Worm (Caenorhabditis elegans) whole organism, early embryonic: Measurements from ENCODE around the gene nop-1.

Source experiments
- F13C5.2 ChIP-seq: sonication (generic microtip); optimal IDR thresholded peaks from 2 replicates; lab custom pipeline; 2017; ENCODE audit warnings: mild to moderate bottlenecking, missing genetic modification characterization, inconsistent platforms, missing compliant biosample characterization
- ama-1 ChIP-seq: fragments of 150-350 bp; optimal IDR thresholded peaks from 2 replicates; lab custom pipeline; 2014
- ceh-13 ChIP-seq: fragments of 200-800 bp; sonication (Bioruptor generic); optimal IDR thresholded peaks from 2 replicates; lab custom pipeline; 2018; ENCODE audit warnings: mild to moderate bottlenecking, missing genetic modification characterization, missing compliant biosample characterization
- ets-7 ChIP-seq: sonication (generic microtip); optimal IDR thresholded peaks from 2 replicates; lab custom pipeline; 2016; ENCODE audit warnings: missing genotype, missing genetic modification characterization, missing compliant biosample characterization
- flt-1 ChIP-seq: fragments of 200-800 bp; sonication (Bioruptor generic); IDR thresholded peaks from 2 replicates; pipeline ENCODE4 v1.3.6; 2022; ENCODE audit warnings: missing genetic modification characterization, missing compliant biosample characterization
- pes-1 ChIP-seq: fragments of 200-800 bp; sonication (Bioruptor generic); IDR thresholded peaks from 2 replicates; pipeline ENCODE4 v1.3.6; 2022; ENCODE audit warnings: missing genetic modification reagents, missing genetic modification characterization, missing compliant biosample characterization
- scrt-1 ChIP-seq: fragments of 200-800 bp; sonication (Bioruptor generic); IDR thresholded peaks from 2 replicates; pipeline ENCODE4 v1.3.6; 2022; ENCODE audit warnings: missing genetic modification characterization, missing compliant biosample characterization
- sea-1 ChIP-seq: fragments of 200-800 bp; sonication (Bioruptor generic); conservative IDR thresholded peaks from 2 replicates; pipeline ENCODE4 v1.3.6; 2022; ENCODE audit warnings: missing genetic modification characterization, missing compliant biosample characterization
- tbx-11 ChIP-seq: fragments of 200-800 bp; sonication (Bioruptor generic); IDR thresholded peaks from 2 replicates; pipeline ENCODE4 v1.3.6; 2022; ENCODE audit warnings: missing genetic modification characterization, missing compliant biosample characterization
- tbx-37 ChIP-seq: fragments of 200-800 bp; sonication (Bioruptor generic); conservative IDR thresholded peaks from 2 replicates; pipeline ENCODE4 v1.3.6; 2022; ENCODE audit warnings: missing genetic modification reagents, missing genetic modification characterization, missing compliant biosample characterization

- TF ChIP-seq sea-1 (GFP tag; lab: Robert Waterston, UW) (no peak), pes-1 (no peak), ama-1 (lab: Kevin White, UChicago) (no peak), F13C5.2 (tag; lab: Kevin White, UChicago) (no peak), flt-1 (GFP tag; lab: Robert Waterston, UW) (no peak), ets-7 (tag; lab: Kevin White, UChicago) (no peak), scrt-1 (no peak), tbx-37 (GFP tag; lab: Robert Waterston, UW) (no peak), tbx-11 (no peak), ceh-13 (GFP tag; lab: Kevin White, UChicago) (no peak)
These were observed 527 bp downstream of the nop-1 start for ce11 chrIII:5959049-5959448.
